Worm (Caenorhabditis elegans): ENCODE measurements around the gene ZK856.19.

DNA sequence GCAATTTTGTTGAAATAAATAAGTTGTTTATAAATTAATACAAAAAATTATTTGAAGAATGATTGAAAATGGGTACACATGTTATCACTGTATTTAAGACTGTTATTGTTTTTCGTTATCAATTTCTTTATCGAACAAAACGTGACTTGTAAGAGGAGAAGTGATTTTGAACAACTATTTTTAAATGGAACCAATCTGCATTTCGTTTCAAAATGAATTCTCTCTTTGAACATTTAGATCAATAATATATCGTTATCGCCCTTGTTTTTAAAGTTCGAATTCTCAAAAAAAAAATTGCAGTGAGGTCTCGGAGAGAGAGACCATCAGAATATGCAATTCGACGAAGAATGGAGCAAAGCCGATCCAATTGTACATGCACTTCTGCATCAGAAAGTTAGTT, 25.5 kb downstream of the ZK856.19 start, which contains the start of gene cul-5:
- no peak for TF ChIP-seq ama-1 (optimal IDR thresholded peaks at IDR 0.05)
- no peak for TF ChIP-seq ZK546.5 (tag; optimal IDR thresholded peaks at IDR 0.05)
- no peak for TF ChIP-seq fos-1 (tag; optimal IDR thresholded peaks at IDR 0.05)
- TF ChIP-seq ceh-82 (tag; optimal IDR thresholded peaks at IDR 0.05), result no peak
- no peak for TF ChIP-seq elt-3 (tag; optimal IDR thresholded peaks at IDR 0.05)
- TF ChIP-seq elt-2 (tag; optimal IDR thresholded peaks at IDR 0.05), result peak; percentile 28
- TF ChIP-seq snpc-4 (tag; optimal IDR thresholded peaks at IDR 0.05), result no peak
- no peak for TF ChIP-seq egl-27 (tag; optimal IDR thresholded peaks at IDR 0.05)
- TF ChIP-seq nhr-28 (tag; optimal IDR thresholded peaks at IDR 0.05), result no peak
- TF ChIP-seq eor-1 (tag; optimal IDR thresholded peaks at IDR 0.05), result no peak
- TF ChIP-seq nhr-43 (tag; optimal IDR thresholded peaks at IDR 0.05; ENCODE audit: poor library complexity, severe bottlenecking), result no peak
- TF ChIP-seq unc-62 (GFP tag; optimal IDR thresholded peaks at IDR 0.05), result no peak
- no peak for TF ChIP-seq fkh-10 (GFP tag; optimal IDR thresholded peaks at IDR 0.05)

Data from whole organism, L3 larva.